Fruit fly (Drosophila melanogaster) whole organism, embryonic: ENCODE measurements around the gene CG18557.
A peak's percentile ranks its signal among the peaks of the same experiment; 100 is the strongest.

Experiments used
- Atf6 ChIP-seq: fragments of 200-800 bp; sonication (Bioruptor generic); IDR thresholded peaks from 2 replicates; pipeline ENCODE4 v1.3.6; 2022; ENCODE audit warnings: missing biosample characterization, missing genetic modification characterization
- CG10274 ChIP-seq: fragments of 200-800 bp; sonication (Bioruptor generic); optimal IDR thresholded peaks from 3 replicates; lab custom pipeline; 2017; ENCODE audit warnings: missing biosample characterization, mild to moderate bottlenecking, missing genetic modification characterization
- CG10321 ChIP-seq: fragments of 200-800 bp; sonication (Bioruptor generic); IDR thresholded peaks from 2 replicates; pipeline ENCODE4 v1.3.6; 2022; ENCODE audit warnings: missing biosample characterization, missing genetic modification characterization
- CG10565 ChIP-seq: fragments of 200-800 bp; sonication (Bioruptor generic); optimal IDR thresholded peaks from 3 replicates; lab custom pipeline; 2016; ENCODE audit warnings: missing biosample characterization, mild to moderate bottlenecking, missing genetic modification characterization
- CG11695 ChIP-seq: fragments of 200-800 bp; sonication (Bioruptor generic); IDR thresholded peaks from 3 replicates; pipeline ENCODE4 v1.3.6; 2022; ENCODE audit warnings: missing biosample characterization, missing genetic modification characterization
- CG11723 ChIP-seq: fragments of 200-800 bp; sonication (Bioruptor generic); optimal IDR thresholded peaks from 2 replicates; lab custom pipeline; 2017; ENCODE audit warnings: missing biosample characterization, mild to moderate bottlenecking, missing genetic modification characterization
- CG12769 ChIP-seq: fragments of 200-800 bp; sonication (Bioruptor generic); optimal IDR thresholded peaks from 2 replicates; lab custom pipeline; 2019; ENCODE audit warnings: missing biosample characterization, mild to moderate bottlenecking, missing genetic modification characterization, moderate library complexity
- CG14441 ChIP-seq: fragments of 200-800 bp; sonication (Bioruptor generic); IDR thresholded peaks from 2 replicates; pipeline ENCODE4 v1.3.6; 2022; ENCODE audit warnings: missing biosample characterization, missing genetic modification characterization
- CG17361 ChIP-seq: fragments of 200-800 bp; sonication (Bioruptor generic); IDR thresholded peaks from 3 replicates; pipeline ENCODE4 v1.3.6; 2022; ENCODE audit warnings: missing biosample characterization, missing genetic modification characterization
- CG2116 ChIP-seq: fragments of 200-800 bp; sonication (Bioruptor generic); optimal IDR thresholded peaks from 3 replicates; lab custom pipeline; 2018; ENCODE audit warnings: missing biosample characterization, mild to moderate bottlenecking, missing genetic modification characterization
- CG2199 ChIP-seq: fragments of 200-800 bp; sonication (Bioruptor generic); IDR thresholded peaks from 3 replicates; pipeline ENCODE4 v1.3.6; 2022; ENCODE audit warnings: missing biosample characterization, missing genetic modification characterization
- CG4820 ChIP-seq: fragments of 200-800 bp; sonication (Bioruptor generic); optimal IDR thresholded peaks from 3 replicates; lab custom pipeline; 2016; ENCODE audit warnings: missing biosample characterization, missing genetic modification characterization
- CG6272 ChIP-seq: fragments of 200-800 bp; sonication (Bioruptor generic); IDR thresholded peaks from 2 replicates; pipeline ENCODE4 v1.3.6; 2022; ENCODE audit warnings: missing biosample characterization, missing genetic modification characterization
- CG6689 ChIP-seq: fragments of 200-800 bp; sonication (Bioruptor generic); IDR thresholded peaks from 2 replicates; pipeline ENCODE4 v1.3.6; 2022; ENCODE audit warnings: missing biosample characterization, missing genetic modification characterization
- CG7786 ChIP-seq: fragments of 200-800 bp; sonication (Bioruptor generic); optimal IDR thresholded peaks from 2 replicates; lab custom pipeline; 2016; ENCODE audit warnings: missing biosample characterization, missing genetic modification characterization
- CG7987 ChIP-seq: fragments of 200-800 bp; sonication (Bioruptor generic); optimal IDR thresholded peaks from 2 replicates; lab custom pipeline; 2018; ENCODE audit warnings: missing biosample characterization, mild to moderate bottlenecking, missing genetic modification characterization, moderate library complexity
- CG8089 ChIP-seq: fragments of 200-800 bp; sonication (Bioruptor generic); optimal IDR thresholded peaks from 3 replicates; lab custom pipeline; 2016; ENCODE audit warnings: missing biosample characterization, missing genetic modification characterization
- CG8359 ChIP-seq: fragments of 200-800 bp; sonication (Bioruptor generic); optimal IDR thresholded peaks from 2 replicates; lab custom pipeline; 2017; ENCODE audit warnings: missing biosample characterization, mild to moderate bottlenecking, missing genetic modification characterization, borderline replicate concordance
- CG8765 ChIP-seq: fragments of 200-800 bp; sonication (Bioruptor generic); IDR thresholded peaks from 2 replicates; pipeline ENCODE4 v1.3.6; 2022; ENCODE audit warnings: missing biosample characterization, missing genetic modification characterization
- CTCF ChIP-seq: fragments of 200-800 bp; sonication (Bioruptor generic); optimal IDR thresholded peaks from 2 replicates; lab custom pipeline; 2017; ENCODE audit warnings: missing biosample characterization, mild to moderate bottlenecking, missing genetic modification characterization, moderate library complexity
- D ChIP-seq, 2 experiments: fragments of 200-800 bp in 1 of 2; fragments of >200 bp in 1 of 2; sonication (Bioruptor generic) in 1 of 2; optimal IDR thresholded peaks; 2 replicates in 1 of 2; 3 replicates in 1 of 2; lab custom pipeline; 2017; ENCODE audit warnings: mild to moderate bottlenecking in 1 of 2, missing biosample characterization in 1 of 2, missing genetic modification characterization in 1 of 2, missing genetic modification reagents in 1 of 2
- Fer2 ChIP-seq: fragments of 200-800 bp; sonication (Bioruptor generic); optimal IDR thresholded peaks from 2 replicates; lab custom pipeline; 2018; ENCODE audit warnings: missing biosample characterization, mild to moderate bottlenecking, missing genetic modification characterization, moderate library complexity
- HLH3B ChIP-seq: fragments of 200-800 bp; sonication (Bioruptor generic); IDR thresholded peaks from 2 replicates; pipeline ENCODE4 v1.3.6; 2022; ENCODE audit warnings: missing biosample characterization, missing genetic modification characterization
- Hr51 ChIP-seq, 2 experiments: fragments of 200-800 bp; sonication (Bioruptor generic); optimal IDR thresholded peaks; 2 replicates in 1 of 2; 3 replicates in 1 of 2; lab custom pipeline; 2016 to 2018; ENCODE audit warnings: missing biosample characterization in 2 of 2, missing genetic modification characterization in 2 of 2, mild to moderate bottlenecking in 1 of 2, moderate library complexity in 1 of 2
- Hr78 ChIP-seq, 2 experiments: fragments of 200-800 bp in 1 of 2; fragments of >200 bp in 1 of 2; sonication (Bioruptor generic) in 1 of 2; optimal IDR thresholded peaks; 2 replicates each; lab custom pipeline; 2017 to 2019; ENCODE audit warnings: missing biosample characterization in 2 of 2, missing genetic modification characterization in 2 of 2, mild to moderate bottlenecking in 1 of 2, moderate library complexity in 1 of 2
- Lhr ChIP-seq: fragments of 200-800 bp; sonication (Bioruptor generic); optimal IDR thresholded peaks from 3 replicates; lab custom pipeline; 2017; ENCODE audit warnings: mild to moderate bottlenecking, missing biosample characterization, missing genetic modification reagents, missing genetic modification characterization
- Lpt ChIP-seq: fragments of >200 bp; optimal IDR thresholded peaks from 2 replicates; lab custom pipeline; 2018; ENCODE audit warnings: missing biosample characterization, missing genetic modification characterization
- Max ChIP-seq: fragments of 200-800 bp; sonication (Bioruptor generic); optimal IDR thresholded peaks from 2 replicates; lab custom pipeline; 2016; ENCODE audit warnings: missing biosample characterization, mild to moderate bottlenecking, missing genetic modification characterization
- NC2β ChIP-seq: fragments of 200-800 bp; sonication (Bioruptor generic); optimal IDR thresholded peaks from 2 replicates; lab custom pipeline; 2016; ENCODE audit warnings: missing biosample characterization, missing genetic modification characterization
- Optix ChIP-seq: fragments of 200-800 bp; sonication (Bioruptor generic); IDR thresholded peaks from 3 replicates; pipeline ENCODE4 v1.3.6; 2022; ENCODE audit warnings: missing biosample characterization, missing genetic modification characterization
- Rx ChIP-seq: fragments of 200-800 bp; sonication (Bioruptor generic); IDR thresholded peaks from 2 replicates; pipeline ENCODE4 v1.3.6; 2022; ENCODE audit warnings: missing biosample characterization, missing genetic modification characterization
- bigmax ChIP-seq: fragments of 200-800 bp; sonication (Bioruptor generic); optimal IDR thresholded peaks from 2 replicates; lab custom pipeline; 2018; ENCODE audit warnings: missing biosample characterization, mild to moderate bottlenecking, missing genetic modification characterization
- chinmo ChIP-seq: fragments of 200-800 bp; sonication (Bioruptor generic); IDR thresholded peaks from 4 replicates; pipeline ENCODE4 v1.3.6; 2022; ENCODE audit warnings: missing biosample characterization, missing genetic modification characterization; ENCODE audit not compliant: partially characterized antibody
- dm ChIP-seq: fragments of 200-800 bp; sonication (Bioruptor generic); optimal IDR thresholded peaks from 3 replicates; lab custom pipeline; 2016; ENCODE audit warnings: missing biosample characterization, missing genetic modification characterization
- ewg ChIP-seq: fragments of 200-800 bp; sonication (Bioruptor generic); optimal IDR thresholded peaks from 3 replicates; lab custom pipeline; 2017; ENCODE audit warnings: mild to moderate bottlenecking, missing biosample characterization, missing genetic modification reagents, missing genetic modification characterization
- fd3F ChIP-seq: fragments of 200-800 bp; sonication (Bioruptor generic); optimal IDR thresholded peaks from 2 replicates; lab custom pipeline; 2018; ENCODE audit warnings: missing biosample characterization, mild to moderate bottlenecking, missing genetic modification characterization, moderate library complexity
- fru ChIP-seq: fragments of >200 bp; optimal IDR thresholded peaks from 2 replicates; lab custom pipeline; 2017
- gsb ChIP-seq: fragments of 200-800 bp; sonication (Bioruptor generic); IDR thresholded peaks from 2 replicates; pipeline ENCODE4 v1.3.6; 2022; ENCODE audit warnings: missing biosample characterization, missing genetic modification characterization
- ham ChIP-seq: fragments of 200-800 bp; sonication (Bioruptor generic); IDR thresholded peaks from 2 replicates; pipeline ENCODE4 v1.3.6; 2022; ENCODE audit warnings: missing biosample characterization, missing genetic modification characterization
- onecut ChIP-seq: fragments of 200-800 bp; sonication (Bioruptor generic); IDR thresholded peaks from 2 replicates; pipeline ENCODE4 v1.3.6; 2022; ENCODE audit warnings: missing biosample characterization, missing genetic modification characterization
- pho ChIP-seq: fragments of 200-800 bp; sonication (Bioruptor generic); optimal IDR thresholded peaks from 2 replicates; lab custom pipeline; 2016; ENCODE audit warnings: missing biosample characterization, missing genetic modification characterization
- pnt ChIP-seq: fragments of 200-800 bp; sonication (Bioruptor generic); optimal IDR thresholded peaks from 3 replicates; lab custom pipeline; 2016; ENCODE audit warnings: missing biosample characterization, missing genetic modification characterization
- stwl ChIP-seq: fragments of 200-800 bp; sonication (Bioruptor generic); optimal IDR thresholded peaks from 3 replicates; lab custom pipeline; 2018; ENCODE audit warnings: missing biosample characterization, mild to moderate bottlenecking, missing genetic modification characterization, moderate library complexity
- tin ChIP-seq: fragments of 200-800 bp; sonication (Bioruptor generic); optimal IDR thresholded peaks from 3 replicates; lab custom pipeline; 2016; ENCODE audit warnings: missing biosample characterization, missing genetic modification characterization
- toy ChIP-seq: fragments of 200-800 bp; sonication (Bioruptor generic); IDR thresholded peaks from 2 replicates; pipeline ENCODE4 v1.3.6; 2022; ENCODE audit warnings: missing biosample characterization, missing genetic modification characterization
- tup ChIP-seq: fragments of 200-800 bp; sonication (Bioruptor generic); optimal IDR thresholded peaks from 2 replicates; lab custom pipeline; 2016; ENCODE audit warnings: missing biosample characterization, mild to moderate bottlenecking, missing genetic modification characterization, moderate library complexity
- twi ChIP-seq: fragments of 200-800 bp; optimal IDR thresholded peaks from 2 replicates; lab custom pipeline; 2019; ENCODE audit warnings: missing biosample characterization, mild to moderate bottlenecking, missing genetic modification characterization, moderate library complexity
- unc-4 ChIP-seq: fragments of 200-800 bp; sonication (Bioruptor generic); IDR thresholded peaks from 2 replicates; pipeline ENCODE4 v1.3.6; 2022; ENCODE audit warnings: missing biosample characterization, missing genetic modification characterization; ENCODE audit not compliant: partially characterized antibody

Gene CG18557

dm6 chr2L:2873729-2874127, 28.2 kb upstream of the CG18557 start:
- no peak for TF ChIP-seq CG8089
- peak; percentile 79 for TF ChIP-seq onecut (GFP tag; lab: Robert Waterston, UW)
- no peak for TF ChIP-seq CG8765 (GFP tag; lab: Robert Waterston, UW)
- TF ChIP-seq HLH3B (GFP tag; lab: Robert Waterston, UW) = 0 out of 2 replicates have a peak, but pooled peaks have one; percentile 2
- TF ChIP-seq dm (GFP tag; lab: Kevin White, UChicago) = peak; percentile 68
- TF ChIP-seq Atf6 (GFP tag; lab: Robert Waterston, UW) = 0 out of 2 replicates have a peak, but pooled peaks have one; percentile 3
- TF ChIP-seq Max (GFP tag; lab: Kevin White, UChicago) = peak; percentile 20
- TF ChIP-seq bigmax (GFP tag; lab: Kevin White, UChicago) = peak; percentile 71

- TF ChIP-seq CTCF (GFP tag; lab: Kevin White, UChicago) (no peak), CG6272 (no peak), CG11695 (GFP tag; lab: Robert Waterston, UW) (0 out of 3 replicates have a peak, but pooled peaks have one; percentile 49), toy (GFP tag; lab: Robert Waterston, UW) (peak; percentile 47; the same call in 1 of the 2 replicates), Optix (no peak), CG10274 (GFP tag; lab: Kevin White, UChicago) (no peak), Hr78 (GFP tag; optimal IDR thresholded peaks at IDR 0.05; lab: Kevin White, UChicago) (peak in 1 of 2 experiments; percentile 66), gsb (GFP tag; lab: Robert Waterston, UW) (no peak), CG7987 (GFP tag; lab: Kevin White, UChicago) (no peak), CG17361 (GFP tag; lab: Robert Waterston, UW) (no peak), Hr51 (GFP tag; optimal IDR thresholded peaks at IDR 0.05; lab: Kevin White, UChicago) (peak; percentile 41 to 54), chinmo (GFP tag; lab: Robert Waterston, UW) (peak; percentile 79; the same call in 2 of the 4 replicates), tup (GFP tag; lab: Kevin White, UChicago) (no peak), twi (no peak), CG11723 (no peak), CG8359 (GFP tag; lab: Kevin White, UChicago) (no peak), CG10321 (no peak), Rx (no peak), ewg (GFP tag; lab: Kevin White, UChicago) (no peak), CG6689 (GFP tag; lab: Robert Waterston, UW) (no peak), CG12769 (no peak), CG7786 (GFP tag; lab: Kevin White, UChicago) (peak; percentile 9), ham (GFP tag; lab: Robert Waterston, UW) (no peak), pnt (GFP tag; lab: Kevin White, UChicago) (no peak), fd3F (GFP tag; lab: Kevin White, UChicago) (no peak), NC2β (GFP tag; lab: Kevin White, UChicago) (no peak), Lhr (GFP tag; lab: Kevin White, UChicago) (no peak), stwl (tag; lab: Kevin White, UChicago) (no peak), CG10565 (GFP tag; lab: Kevin White, UChicago) (no peak), D (optimal IDR thresholded peaks at IDR 0.05; lab: Kevin White, UChicago) (no peak), D (GFP tag; optimal IDR thresholded peaks at IDR 0.05; lab: Kevin White, UChicago) (peak; percentile 45), CG4820 (GFP tag; lab: Kevin White, UChicago) (peak; percentile 2), fru (lab: Kevin White, UChicago) (no peak), Lpt (GFP tag; lab: Kevin White, UChicago) (no peak), tin (GFP tag; lab: Kevin White, UChicago) (peak; percentile 39), unc-4 (GFP tag; lab: Robert Waterston, UW) (no peak), Fer2 (tag; lab: Kevin White, UChicago) (no peak), CG2116 (GFP tag; lab: Kevin White, UChicago) (no peak), pho (GFP tag; lab: Kevin White, UChicago) (no peak), CG2199 (GFP tag; lab: Robert Waterston, UW) (no peak), CG14441 (GFP tag; lab: Robert Waterston, UW) (no peak)
Measured at dm6 chr2L:2872968-2873728, 27.6 kb upstream of the CG18557 start.
